Fruit fly (Drosophila melanogaster): ENCODE measurements around the gene LKRSDH.

Gene LKRSDH

dm6 chr2L:7754539-7754938 is 41.2 kb downstream of the LKRSDH start (continued):
- TF ChIP-seq CG6854 (GFP tag; optimal IDR thresholded peaks at IDR 0.05) = no peak
- no peak for TF ChIP-seq CG11762 (GFP tag; optimal IDR thresholded peaks at IDR 0.05; ENCODE audit: insufficient read depth)
- no peak for TF ChIP-seq achi (GFP tag; optimal IDR thresholded peaks at IDR 0.05)
- no peak for TF ChIP-seq spab (GFP tag; optimal IDR thresholded peaks at IDR 0.05)
- peak; percentile 47 for TF ChIP-seq Hr4 (GFP tag; optimal IDR thresholded peaks at IDR 0.05)
- no peak for TF ChIP-seq net (GFP tag; optimal IDR thresholded peaks at IDR 0.05)
- TF ChIP-seq esn (GFP tag; optimal IDR thresholded peaks at IDR 0.05) = no peak
- peak; percentile 32 for TF ChIP-seq topi (GFP tag; optimal IDR thresholded peaks at IDR 0.05)
- TF ChIP-seq vri (GFP tag; optimal IDR thresholded peaks at IDR 0.05) = no peak
- TF ChIP-seq pdm3 (GFP tag; optimal IDR thresholded peaks at IDR 0.05) = no peak
- no peak for TF ChIP-seq CG8632 (GFP tag; optimal IDR thresholded peaks at IDR 0.05)
- peak; percentile 12 for TF ChIP-seq Ets96B (tag; optimal IDR thresholded peaks at IDR 0.05)

DNA sequence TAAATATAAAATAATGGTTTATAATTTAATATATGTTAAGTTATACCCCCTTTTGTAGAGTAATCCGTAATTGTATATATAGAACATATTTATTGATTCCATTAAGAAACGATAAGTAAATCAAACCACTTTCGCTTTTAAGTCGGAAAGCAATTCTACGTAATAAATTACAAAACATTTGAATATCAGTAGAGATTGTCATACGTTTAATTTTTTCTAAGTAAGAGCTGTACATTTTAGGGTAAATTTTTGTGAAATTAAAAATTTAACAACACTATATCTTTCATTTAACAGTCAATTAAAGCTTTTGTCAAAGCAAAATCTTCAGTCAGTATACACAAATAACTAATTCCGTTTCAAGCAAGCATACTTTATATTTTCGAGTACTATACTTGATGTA is 41.9 kb downstream of the LKRSDH start, which contains the start of gene CG46025:
CG46025 (plus strand) TSS at position 301 of the 400 bp plus-strand sequence.
- no peak for TF ChIP-seq achi (GFP tag; optimal IDR thresholded peaks at IDR 0.05)
- TF ChIP-seq Hr4 (GFP tag; optimal IDR thresholded peaks at IDR 0.05) = no peak
- TF ChIP-seq pdm3 (GFP tag; optimal IDR thresholded peaks at IDR 0.05) = no peak
- no peak for TF ChIP-seq cyc (GFP tag; optimal IDR thresholded peaks at IDR 0.05)
- no peak for TF ChIP-seq spab (GFP tag; optimal IDR thresholded peaks at IDR 0.05)
- no peak for TF ChIP-seq Blimp-1 (GFP tag; optimal IDR thresholded peaks at IDR 0.05)
- TF ChIP-seq dsx (GFP tag; optimal IDR thresholded peaks at IDR 0.05; ENCODE audit: poor library complexity, severe bottlenecking) = no peak

DNA sequence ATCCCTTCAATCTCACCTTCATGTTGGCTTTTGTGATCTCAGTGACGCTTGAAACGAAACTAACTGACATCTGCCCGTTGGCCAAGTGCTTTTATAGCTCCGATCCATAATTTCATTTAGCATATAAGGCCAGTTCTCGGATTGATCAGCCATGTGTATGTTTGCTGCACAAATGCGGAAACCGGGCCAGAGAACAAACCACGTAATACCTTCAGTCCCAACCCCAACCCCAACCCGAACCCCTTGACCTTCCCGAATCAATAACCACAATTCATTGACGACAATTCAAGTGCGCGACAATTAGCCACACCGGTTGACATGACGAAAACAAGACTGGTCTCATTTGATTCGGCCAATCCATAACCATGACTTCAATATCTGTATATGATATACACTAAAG is 42.7 kb downstream of the LKRSDH start, which contains the start of gene CG7203:
CG7203 (minus strand) TSS at position 101 of the 400 bp plus-strand sequence.
- no peak for TF ChIP-seq CG9139 (GFP tag; optimal IDR thresholded peaks at IDR 0.05)
- TF ChIP-seq Eip75B (GFP tag; optimal IDR thresholded peaks at IDR 0.05) = no peak
- no peak for TF ChIP-seq CG34406 (GFP tag; optimal IDR thresholded peaks at IDR 0.05)
- no peak for TF ChIP-seq fd59A (GFP tag; optimal IDR thresholded peaks at IDR 0.05)
- no peak for TF ChIP-seq dsx (GFP tag; optimal IDR thresholded peaks at IDR 0.05; ENCODE audit: poor library complexity, severe bottlenecking)

- TF ChIP-seq salr (GFP tag; optimal IDR thresholded peaks at IDR 0.05) (no peak), dsx (GFP tag; optimal IDR thresholded peaks at IDR 0.05; ENCODE audit: poor library complexity, severe bottlenecking) (peak; percentile 11), ss (GFP tag; optimal IDR thresholded peaks at IDR 0.05) (peak in 1 of 2 experiments; percentile 98)
Measured at dm6 chr2L:7750631-7751161, 45.1 kb downstream of the LKRSDH start.

dm6 chr2L:7746975-7747374 is 48.8 kb downstream of the LKRSDH start, which contains the start of gene ATPsynGL:
Gene ATPsynGL (plus strand): TSS chr2L:7747275.
- TF ChIP-seq CG7368 (GFP tag; optimal IDR thresholded peaks at IDR 0.05) (no peak), esn (GFP tag; optimal IDR thresholded peaks at IDR 0.05) (no peak), eg (GFP tag; IDR thresholded peaks at IDR 0.05) (no peak), cyc (GFP tag; optimal IDR thresholded peaks at IDR 0.05) (no peak), CG11294 (GFP tag; IDR thresholded peaks at IDR 0.05) (no peak), vri (GFP tag; optimal IDR thresholded peaks at IDR 0.05) (no peak), Blimp-1 (GFP tag; optimal IDR thresholded peaks at IDR 0.05) (no peak), Met (GFP tag; optimal IDR thresholded peaks at IDR 0.05) (no peak), Hr38 (GFP tag; optimal IDR thresholded peaks at IDR 0.05) (no peak), Smox (GFP tag; optimal IDR thresholded peaks at IDR 0.05) (no peak), pdm3 (GFP tag; optimal IDR thresholded peaks at IDR 0.05) (no peak), OdsH (GFP tag; optimal IDR thresholded peaks at IDR 0.05) (no peak)

DNA sequence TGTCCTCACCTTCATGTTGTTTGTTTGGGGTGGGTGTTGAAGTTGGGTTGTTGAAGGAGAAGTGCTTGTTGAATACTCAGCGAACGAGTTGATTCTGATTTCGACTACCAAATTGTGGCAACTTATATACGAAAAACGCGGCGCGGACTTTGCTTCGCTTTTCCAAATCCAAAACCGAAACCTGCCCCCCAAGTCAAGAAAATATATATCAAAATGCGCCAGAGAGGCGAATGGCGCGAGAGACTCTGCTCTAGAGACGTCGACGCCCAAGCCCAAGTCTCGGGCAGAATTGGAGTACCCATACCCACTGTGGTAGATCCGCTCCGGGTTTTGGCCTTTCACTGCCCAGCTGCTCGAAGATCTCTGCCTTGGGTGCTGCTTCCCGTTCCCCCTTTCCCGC is 51.0 kb downstream of the LKRSDH start, which contains the start of gene CG7214:
CG7214 (minus strand) TSS at position 101 of the 400 bp plus-strand sequence.
- no peak for TF ChIP-seq Hr4 (GFP tag; optimal IDR thresholded peaks at IDR 0.05)
- TF ChIP-seq net (GFP tag; optimal IDR thresholded peaks at IDR 0.05) = no peak
- TF ChIP-seq CG6276 (GFP tag; optimal IDR thresholded peaks at IDR 0.05) = no peak
- no peak for TF ChIP-seq CG1621 (tag; optimal IDR thresholded peaks at IDR 0.05)
- TF ChIP-seq CG6792 (GFP tag; optimal IDR thresholded peaks at IDR 0.05) = no peak
- TF ChIP-seq CG6163 (GFP tag; IDR thresholded peaks at IDR 0.05) = no peak
- no peak for TF ChIP-seq CG10669 (GFP tag; optimal IDR thresholded peaks at IDR 0.05)

Data from whole organism, prepupa.